Fruit fly (Drosophila melanogaster) whole organism, embryonic: Measurements from ENCODE around the gene SrpRbeta.

Experiments
- Asciz ChIP-seq: fragments of 200-800 bp; sonication (Bioruptor generic); optimal IDR thresholded peaks from 2 replicates; lab custom pipeline; 2017; ENCODE audit warnings: missing biosample characterization, mild to moderate bottlenecking, missing genetic modification characterization, missing genetic modification reagents
- BtbVII ChIP-seq: fragments of 200-800 bp; sonication (Bioruptor generic); optimal IDR thresholded peaks from 3 replicates; lab custom pipeline; 2017; ENCODE audit warnings: missing biosample characterization, mild to moderate bottlenecking, missing genetic modification characterization
- CG12104 ChIP-seq: fragments of 200-800 bp; sonication (Bioruptor generic); optimal IDR thresholded peaks from 3 replicates; lab custom pipeline; 2016; ENCODE audit warnings: missing biosample characterization, missing genetic modification characterization
- CG12219 ChIP-seq: fragments of 200-800 bp; sonication (Bioruptor generic); optimal IDR thresholded peaks from 3 replicates; lab custom pipeline; 2018; ENCODE audit warnings: missing biosample characterization, mild to moderate bottlenecking, missing genetic modification characterization
- CG12299 ChIP-seq: fragments of 200-800 bp; sonication (Bioruptor generic); optimal IDR thresholded peaks from 2 replicates; lab custom pipeline; 2018; ENCODE audit warnings: missing biosample characterization, mild to moderate bottlenecking, missing genetic modification characterization
- CG13894 ChIP-seq: fragments of 200-800 bp; sonication (Bioruptor generic); optimal IDR thresholded peaks from 3 replicates; lab custom pipeline; 2018; ENCODE audit warnings: missing biosample characterization, mild to moderate bottlenecking, missing genetic modification characterization, moderate library complexity
- CG15011 ChIP-seq: fragments of 200-800 bp; sonication (Bioruptor generic); optimal IDR thresholded peaks from 3 replicates; lab custom pipeline; 2018; ENCODE audit warnings: missing biosample characterization, mild to moderate bottlenecking, missing genetic modification characterization
- CG16779 ChIP-seq: fragments of 200-800 bp; sonication (Bioruptor generic); IDR thresholded peaks from 2 replicates; pipeline ENCODE4 v1.3.6; 2022; ENCODE audit warnings: missing biosample characterization, missing genetic modification characterization
- CG17912 ChIP-seq: fragments of 200-800 bp; sonication (Bioruptor generic); optimal IDR thresholded peaks from 2 replicates; lab custom pipeline; 2018; ENCODE audit warnings: missing biosample characterization, mild to moderate bottlenecking, missing genetic modification characterization
- CG31388 ChIP-seq: fragments of 200-800 bp; sonication (Bioruptor generic); optimal IDR thresholded peaks from 2 replicates; lab custom pipeline; 2016; ENCODE audit warnings: missing biosample characterization, missing genetic modification characterization
- CG4328 ChIP-seq: fragments of 200-800 bp; sonication (Bioruptor generic); optimal IDR thresholded peaks from 3 replicates; lab custom pipeline; 2017; ENCODE audit warnings: missing biosample characterization, missing genetic modification reagents, missing genetic modification characterization
- CG6791 ChIP-seq: fragments of 200-800 bp; sonication (Bioruptor generic); IDR thresholded peaks from 3 replicates; pipeline ENCODE4 v1.3.6; 2022; ENCODE audit warnings: missing biosample characterization, missing genetic modification characterization; ENCODE audit not compliant: partially characterized antibody
- CG8924 ChIP-seq: fragments of 200-800 bp; optimal IDR thresholded peaks from 3 replicates; lab custom pipeline; 2019; ENCODE audit warnings: missing biosample characterization, mild to moderate bottlenecking, missing genetic modification characterization, moderate library complexity
- CG9609 ChIP-seq: fragments of 200-800 bp; sonication (Bioruptor generic); optimal IDR thresholded peaks from 3 replicates; lab custom pipeline; 2016; ENCODE audit warnings: missing biosample characterization, missing genetic modification characterization
- Dll ChIP-seq: fragments of 200-800 bp; sonication (Bioruptor generic); IDR thresholded peaks from 4 replicates; pipeline ENCODE4 v1.3.6; 2022; ENCODE audit warnings: missing biosample characterization, missing genetic modification characterization; ENCODE audit not compliant: partially characterized antibody
- Doc2 ChIP-seq: fragments of 200-800 bp; sonication (Bioruptor generic); IDR thresholded peaks from 2 replicates; pipeline ENCODE4 v1.3.6; 2022; ENCODE audit warnings: missing biosample characterization, missing genetic modification characterization
- Drgx ChIP-seq: fragments of 200-800 bp; sonication (Bioruptor generic); IDR thresholded peaks from 2 replicates; pipeline ENCODE4 v1.3.6; 2022; ENCODE audit warnings: missing biosample characterization, missing genetic modification characterization
- H15 ChIP-seq: fragments of 200-800 bp; sonication (Bioruptor generic); IDR thresholded peaks from 3 replicates; pipeline ENCODE4 v1.3.6; 2022; ENCODE audit warnings: missing biosample characterization, missing genetic modification characterization
- Hmx ChIP-seq: fragments of 200-800 bp; sonication (Bioruptor generic); optimal IDR thresholded peaks from 2 replicates; lab custom pipeline; 2016; ENCODE audit warnings: missing biosample characterization, missing genetic modification characterization
- Lpt ChIP-seq: fragments of >200 bp; optimal IDR thresholded peaks from 2 replicates; lab custom pipeline; 2018; ENCODE audit warnings: missing biosample characterization, missing genetic modification characterization
- MESR4 ChIP-seq: fragments of 200-800 bp; sonication (Bioruptor generic); optimal IDR thresholded peaks from 2 replicates; lab custom pipeline; 2018; ENCODE audit warnings: missing biosample characterization, mild to moderate bottlenecking, missing genetic modification characterization, moderate library complexity
- Nf-YC ChIP-seq: fragments of 200-800 bp; optimal IDR thresholded peaks from 3 replicates; lab custom pipeline; 2019; ENCODE audit warnings: missing biosample characterization, mild to moderate bottlenecking, missing genetic modification characterization, moderate library complexity
- Usf ChIP-seq: fragments of 200-800 bp; sonication (Bioruptor generic); optimal IDR thresholded peaks from 2 replicates; lab custom pipeline; 2017; ENCODE audit warnings: missing genotype, missing biosample characterization, missing genetic modification characterization
- Vsx1 ChIP-seq: fragments of 200-800 bp; sonication (Bioruptor generic); optimal IDR thresholded peaks from 2 replicates; lab custom pipeline; 2017; ENCODE audit warnings: missing biosample characterization, mild to moderate bottlenecking, missing genetic modification characterization, missing genetic modification reagents
- abd-A ChIP-seq: fragments of 200-800 bp; sonication (Bioruptor generic); optimal IDR thresholded peaks from 3 replicates; lab custom pipeline; 2019; ENCODE audit warnings: missing biosample characterization, mild to moderate bottlenecking, missing genetic modification characterization, moderate library complexity
- bcd ChIP-seq: fragments of 200-800 bp; sonication (Bioruptor generic); optimal IDR thresholded peaks from 2 replicates; lab custom pipeline; 2017; ENCODE audit warnings: missing biosample characterization, mild to moderate bottlenecking, missing genetic modification characterization
- btn ChIP-seq: fragments of 200-800 bp; sonication (Bioruptor generic); optimal IDR thresholded peaks from 2 replicates; lab custom pipeline; 2016; ENCODE audit warnings: missing biosample characterization, missing genetic modification characterization
- cwo ChIP-seq: fragments of 200-800 bp; sonication (Bioruptor generic); optimal IDR thresholded peaks from 3 replicates; lab custom pipeline; 2017; ENCODE audit warnings: missing biosample characterization, missing genetic modification characterization, mild to moderate bottlenecking, moderate library complexity, missing genetic modification reagents
- ftz-f1 ChIP-seq: fragments of 200-800 bp; sonication (Bioruptor generic); optimal IDR thresholded peaks from 2 replicates; lab custom pipeline; 2016; ENCODE audit warnings: missing biosample characterization, missing genetic modification characterization
- gsb ChIP-seq: fragments of 200-800 bp; sonication (Bioruptor generic); IDR thresholded peaks from 2 replicates; pipeline ENCODE4 v1.3.6; 2022; ENCODE audit warnings: missing biosample characterization, missing genetic modification characterization
- ham ChIP-seq: fragments of 200-800 bp; sonication (Bioruptor generic); IDR thresholded peaks from 2 replicates; pipeline ENCODE4 v1.3.6; 2022; ENCODE audit warnings: missing biosample characterization, missing genetic modification characterization
- jigr1 ChIP-seq: fragments of 200-800 bp; sonication (Bioruptor generic); IDR thresholded peaks from 3 replicates; pipeline ENCODE4 v1.3.6; 2022; ENCODE audit warnings: missing biosample characterization, missing genetic modification characterization
- nerfin-2 ChIP-seq: fragments of 200-800 bp; sonication (Bioruptor generic); IDR thresholded peaks from 2 replicates; pipeline ENCODE4 v1.3.6; 2022; ENCODE audit warnings: missing biosample characterization, missing genetic modification characterization; ENCODE audit not compliant: partially characterized antibody
- otp ChIP-seq: fragments of 200-800 bp; sonication (Bioruptor generic); IDR thresholded peaks from 3 replicates; pipeline ENCODE4, ENCODE4 v1.3.6; 2022; ENCODE audit warnings: missing biosample characterization, missing genetic modification characterization
- pho ChIP-seq: fragments of 200-800 bp; sonication (Bioruptor generic); optimal IDR thresholded peaks from 2 replicates; lab custom pipeline; 2016; ENCODE audit warnings: missing biosample characterization, missing genetic modification characterization
- sd ChIP-seq: fragments of 200-800 bp; sonication (Bioruptor generic); optimal IDR thresholded peaks from 3 replicates; lab custom pipeline; 2018; ENCODE audit warnings: missing biosample characterization, mild to moderate bottlenecking, missing genetic modification characterization, moderate library complexity
- sens-2 ChIP-seq: fragments of 200-800 bp; sonication (Bioruptor generic); IDR thresholded peaks from 2 replicates; pipeline ENCODE4 v1.3.6; 2022; ENCODE audit warnings: missing biosample characterization, missing genetic modification characterization
- sob ChIP-seq: fragments of 200-800 bp; sonication (Bioruptor generic); IDR thresholded peaks from 2 replicates; pipeline ENCODE4 v1.3.6; 2022; ENCODE audit warnings: missing biosample characterization, missing genetic modification characterization
- toy ChIP-seq: fragments of 200-800 bp; sonication (Bioruptor generic); IDR thresholded peaks from 2 replicates; pipeline ENCODE4 v1.3.6; 2022; ENCODE audit warnings: missing biosample characterization, missing genetic modification characterization
- tup ChIP-seq: fragments of 200-800 bp; sonication (Bioruptor generic); optimal IDR thresholded peaks from 2 replicates; lab custom pipeline; 2016; ENCODE audit warnings: missing biosample characterization, mild to moderate bottlenecking, missing genetic modification characterization, moderate library complexity
- unc-4 ChIP-seq: fragments of 200-800 bp; sonication (Bioruptor generic); IDR thresholded peaks from 2 replicates; pipeline ENCODE4 v1.3.6; 2022; ENCODE audit warnings: missing biosample characterization, missing genetic modification characterization; ENCODE audit not compliant: partially characterized antibody
- yki ChIP-seq: fragments of >200 bp; optimal IDR thresholded peaks from 3 replicates; lab custom pipeline; 2018
- z ChIP-seq: fragments of 200-800 bp; sonication (Bioruptor generic); IDR thresholded peaks from 3 replicates; pipeline ENCODE4 v1.3.6; 2022; ENCODE audit warnings: missing biosample characterization, missing genetic modification characterization
- zf30C ChIP-seq: fragments of 200-800 bp; sonication (Bioruptor generic); optimal IDR thresholded peaks from 3 replicates; lab custom pipeline; 2018; ENCODE audit warnings: missing biosample characterization, mild to moderate bottlenecking, missing genetic modification characterization

The SrpRbeta gene

dm6 chr3L:8675545-8676084, 44.4 kb downstream of the SrpRbeta start, which contains the start of gene hry (continued):
- TF ChIP-seq unc-4 (peak; percentile 34; the same call in 1 of the 2 replicates), yki (no peak), otp (GFP tag; lab: Robert Waterston, UW) (no peak), Hmx (GFP tag; lab: Kevin White, UChicago) (no peak), Dll (GFP tag; lab: Robert Waterston, UW) (peak; percentile 46; the same call in 1 of the 4 replicates), sd (tag; lab: Kevin White, UChicago) (peak; percentile 88), CG12219 (GFP tag; lab: Kevin White, UChicago) (peak; percentile 10), pho (GFP tag; lab: Kevin White, UChicago) (no peak), CG4328 (peak; percentile 41), CG6791 (GFP tag; lab: Robert Waterston, UW) (peak; percentile 41; the same call in 1 of the 3 replicates), sob (GFP tag; lab: Robert Waterston, UW) (peak; percentile 48; the same call in 1 of the 2 replicates), tup (GFP tag; lab: Kevin White, UChicago) (peak; percentile 45), bcd (peak; percentile 24), CG16779 (GFP tag; lab: Robert Waterston, UW) (no peak), CG9609 (GFP tag; lab: Kevin White, UChicago) (no peak), sens-2 (no peak), zf30C (GFP tag; lab: Kevin White, UChicago) (peak; percentile 28), ham (GFP tag; lab: Robert Waterston, UW) (no peak), z (GFP tag; lab: Robert Waterston, UW) (no peak), CG12299 (tag; lab: Kevin White, UChicago) (peak; percentile 39), abd-A (tag; lab: Kevin White, UChicago) (peak; percentile 88), Nf-YC (tag; lab: Kevin White, UChicago) (peak; percentile 86), jigr1 (GFP tag; lab: Robert Waterston, UW) (no peak), Lpt (GFP tag; lab: Kevin White, UChicago) (no peak), MESR4 (no peak), BtbVII (peak; percentile 40), Vsx1 (GFP tag; lab: Kevin White, UChicago) (peak; percentile 43), Doc2 (no peak), Asciz (GFP tag; lab: Kevin White, UChicago) (no peak), CG13894 (tag; lab: Kevin White, UChicago) (peak; percentile 72), CG17912 (GFP tag; lab: Kevin White, UChicago) (peak; percentile 63), ftz-f1 (no peak), CG12104 (GFP tag; lab: Kevin White, UChicago) (no peak), H15 (GFP tag; lab: Robert Waterston, UW) (no peak), cwo (GFP tag; lab: Kevin White, UChicago) (peak; percentile 92), CG31388 (GFP tag; lab: Kevin White, UChicago) (no peak), toy (no peak), nerfin-2 (no peak), CG15011 (GFP tag; lab: Kevin White, UChicago) (no peak), gsb (no peak), CG8924 (tag; lab: Kevin White, UChicago) (peak; percentile 44), btn (GFP tag; lab: Kevin White, UChicago) (no peak), Drgx (GFP tag; lab: Robert Waterston, UW) (peak; percentile 35; the same call in 1 of the 2 replicates), Usf (GFP tag; lab: Kevin White, UChicago) (no peak)
- TF ChIP-seq, all 482 proteins: peak for 212
